Worm (Caenorhabditis elegans): ENCODE measurements around the gene T08G3.13.

DNA sequence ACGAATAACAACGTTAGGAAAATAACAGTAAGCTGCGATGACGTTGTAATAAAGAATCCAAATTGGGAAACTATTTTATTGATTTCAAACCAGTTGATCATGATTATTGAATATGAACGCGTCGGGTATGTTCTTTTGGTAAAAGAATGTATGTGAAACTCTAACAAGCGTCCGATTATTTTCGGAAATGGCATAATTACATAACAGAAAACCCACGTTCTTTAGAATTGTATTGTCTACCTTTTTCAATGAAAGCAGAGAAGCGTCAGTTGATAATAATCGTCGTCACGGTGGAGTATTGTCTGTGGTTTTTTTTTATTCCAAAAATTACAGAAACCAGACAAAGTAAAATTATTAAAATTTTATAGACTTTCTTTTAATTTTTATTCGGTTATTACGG lies 7.2 kb downstream of the T08G3.13 start, which contains the start of gene str-14:
- no peak for TF ChIP-seq snpc-4 (tag; optimal IDR thresholded peaks at IDR 0.05)
- no peak for TF ChIP-seq alr-1 (tag; optimal IDR thresholded peaks at IDR 0.05)
- TF ChIP-seq aly-2 (tag; optimal IDR thresholded peaks at IDR 0.05), result no peak
- TF ChIP-seq nhr-129 (tag; optimal IDR thresholded peaks at IDR 0.05), result no peak
